Worm (Caenorhabditis elegans): ENCODE data around the gene cnx-1.

The cnx-1 gene

ce11 chrIII:9861470-9862342 is 44.8 kb upstream of the cnx-1 start (continued):
- TF ChIP-seq lin-54 (GFP tag; optimal IDR thresholded peaks at IDR 0.05) (peak; percentile 67), ztf-28 (GFP tag; IDR thresholded peaks at IDR 0.05) (no peak), Y67H2A.10 (GFP tag; conservative IDR thresholded peaks at IDR 0.05) (peak; percentile 49; the same call in 1 of the 2 replicates), madf-10 (tag; optimal IDR thresholded peaks at IDR 0.05) (peak; percentile 56), nfya-2 (GFP tag; IDR thresholded peaks at IDR 0.05) (no peak), fkh-3 (tag; optimal IDR thresholded peaks at IDR 0.05) (no peak), lin-26 (GFP tag; IDR thresholded peaks at IDR 0.05) (peak; percentile 93), lsy-27 (tag; optimal IDR thresholded peaks at IDR 0.05; ENCODE audit: borderline replicate concordance, insufficient read depth) (no peak), egl-44 (GFP tag; IDR thresholded peaks at IDR 0.05) (peak; percentile 75; the same call in 1 of the 2 replicates), lag-1 (GFP tag; IDR thresholded peaks at IDR 0.05) (no peak), cebp-1 (GFP tag; IDR thresholded peaks at IDR 0.05) (no peak; the same call in 1 of the 2 replicates), cebp-1 (tag; optimal IDR thresholded peaks at IDR 0.05) (peak; percentile 66), Y95B8A.8 (GFP tag; IDR thresholded peaks at IDR 0.05) (peak; percentile 81; the same call in 1 of the 2 replicates), ztf-26 (tag; optimal IDR thresholded peaks at IDR 0.05) (peak; percentile 47), athp-1 (tag; optimal IDR thresholded peaks at IDR 0.05) (peak; percentile 72), nhr-27 (tag; optimal IDR thresholded peaks at IDR 0.05) (no peak), die-1 (tag; optimal IDR thresholded peaks at IDR 0.05) (peak; percentile 86), nhr-90 (tag; optimal IDR thresholded peaks at IDR 0.05) (peak; percentile 78), aptf-3 (GFP tag; IDR thresholded peaks at IDR 0.05) (0 out of 2 replicates have a peak, but pooled peaks have one; percentile 71), egl-18 (GFP tag; IDR thresholded peaks at IDR 0.05) (no peak), aptf-2 (GFP tag; conservative IDR thresholded peaks at IDR 0.05) (no peak), F57C9.4 (tag; optimal IDR thresholded peaks at IDR 0.05) (no peak), repo-1 (tag; optimal IDR thresholded peaks at IDR 0.05) (no peak), him-1 (tag; optimal IDR thresholded peaks at IDR 0.05) (peak; percentile 58), zim-3 (tag; optimal IDR thresholded peaks at IDR 0.05) (peak; percentile 80), hsf-1 (GFP tag; IDR thresholded peaks at IDR 0.05) (peak; percentile 66), let-526 (GFP tag; IDR thresholded peaks at IDR 0.05) (peak; percentile 68; the same call in 1 of the 2 replicates), ztf-6 (GFP tag; IDR thresholded peaks at IDR 0.05) (no peak), F57A8.1 (GFP tag; optimal IDR thresholded peaks at IDR 0.05) (no peak), F23B12.7 (tag; optimal IDR thresholded peaks at IDR 0.05; ENCODE audit: insufficient read depth) (no peak), dpl-1 (GFP tag; optimal IDR thresholded peaks at IDR 0.05) (no peak), ceh-79 (tag; optimal IDR thresholded peaks at IDR 0.05) (no peak), zfh-2 (GFP tag; conservative IDR thresholded peaks at IDR 0.05) (no peak), rpc-1 (optimal IDR thresholded peaks at IDR 0.05) (peak; percentile 60), rpc-1 (tag; optimal IDR thresholded peaks at IDR 0.05) (peak; percentile 83), pbrm-1 (GFP tag; IDR thresholded peaks at IDR 0.05) (peak; percentile 54; the same call in 1 of the 2 replicates), mxl-1 (tag; optimal IDR thresholded peaks at IDR 0.05) (peak; percentile 43), madf-3 (GFP tag; IDR thresholded peaks at IDR 0.05) (peak; percentile 54; the same call in 1 of the 2 replicates), ztf-22 (GFP tag; optimal IDR thresholded peaks at IDR 0.05) (no peak), sptf-2 (GFP tag; optimal IDR thresholded peaks at IDR 0.05) (no peak), B0019.2 (GFP tag; conservative IDR thresholded peaks at IDR 0.05) (no peak), unc-130 (GFP tag; optimal IDR thresholded peaks at IDR 0.05) (peak; percentile 51), F33H1.4 (GFP tag; IDR thresholded peaks at IDR 0.05) (peak; percentile 34; the same call in 1 of the 2 replicates), sea-2 (GFP tag; IDR thresholded peaks at IDR 0.05) (no peak), mcd-1 (GFP tag; IDR thresholded peaks at IDR 0.05) (peak; percentile 72), K12H6.12 (tag; optimal IDR thresholded peaks at IDR 0.05) (peak; percentile 40), tbp1 (GFP tag; optimal IDR thresholded peaks at IDR 0.05) (peak; percentile 98), T26A5.8 (tag; optimal IDR thresholded peaks at IDR 0.05) (no peak)

Measured in whole organism, young adult.